Fruit fly (Drosophila melanogaster) whole organism, adult: ENCODE data around the gene TTLL1B.

Experiments used
- CG11617 ChIP-seq: fragments of 200-800 bp; sonication (Bioruptor generic); optimal IDR thresholded peaks from 2 replicates; lab custom pipeline; 2017; ENCODE audit warnings: mild to moderate bottlenecking, missing biosample characterization, missing genetic modification reagents, missing genetic modification characterization
- CG12768 ChIP-seq: fragments of 200-800 bp; sonication (Bioruptor generic); optimal IDR thresholded peaks from 2 replicates; lab custom pipeline; 2017; ENCODE audit warnings: missing biosample characterization, missing genetic modification characterization, mild to moderate bottlenecking, moderate library complexity, missing genetic modification reagents
- CG14711 ChIP-seq: fragments of 200-800 bp; sonication (Bioruptor generic); optimal IDR thresholded peaks from 2 replicates; lab custom pipeline; 2018; ENCODE audit warnings: missing biosample characterization, mild to moderate bottlenecking, missing genetic modification characterization, moderate library complexity
- CG1620 ChIP-seq: fragments of 200-800 bp; sonication (Bioruptor generic); optimal IDR thresholded peaks from 2 replicates; lab custom pipeline; 2016; ENCODE audit warnings: missing biosample characterization, missing genetic modification characterization
- CG33017 ChIP-seq: fragments of 200-800 bp; sonication (Bioruptor generic); optimal IDR thresholded peaks from 2 replicates; lab custom pipeline; 2018; ENCODE audit warnings: missing biosample characterization, mild to moderate bottlenecking, missing genetic modification characterization, moderate library complexity
- CG5204 ChIP-seq: fragments of 200-800 bp; sonication (Bioruptor generic); optimal IDR thresholded peaks from 2 replicates; lab custom pipeline; 2016; ENCODE audit warnings: missing biosample characterization, missing genetic modification characterization
- CG7045 ChIP-seq: fragments of 200-800 bp; sonication (Bioruptor generic); optimal IDR thresholded peaks from 2 replicates; lab custom pipeline; 2017; ENCODE audit warnings: missing biosample characterization, mild to moderate bottlenecking, missing genetic modification characterization
- CG7101 ChIP-seq: fragments of 200-800 bp; sonication (Bioruptor generic); optimal IDR thresholded peaks from 2 replicates; lab custom pipeline; 2018; ENCODE audit warnings: missing biosample characterization, mild to moderate bottlenecking, missing genetic modification characterization, moderate library complexity
- Clk ChIP-seq: fragments of 200-800 bp; sonication (Bioruptor generic); optimal IDR thresholded peaks from 2 replicates; lab custom pipeline; 2017; ENCODE audit warnings: missing biosample characterization, missing genetic modification characterization
- Crg-1 ChIP-seq: fragments of 200-800 bp; sonication (Bioruptor generic); optimal IDR thresholded peaks from 2 replicates; lab custom pipeline; 2016; ENCODE audit warnings: missing biosample characterization, missing genetic modification characterization
- Hr96 ChIP-seq: fragments of 200-800 bp; sonication (Bioruptor generic); optimal IDR thresholded peaks from 2 replicates; lab custom pipeline; 2016; ENCODE audit warnings: missing biosample characterization, missing genetic modification characterization
- Mnt ChIP-seq: fragments of 200-800 bp; sonication (Bioruptor generic); optimal IDR thresholded peaks from 2 replicates; lab custom pipeline; 2016; ENCODE audit warnings: missing biosample characterization, mild to moderate bottlenecking, missing genetic modification characterization
- bab1 ChIP-seq: fragments of 200-800 bp; sonication (Bioruptor generic); optimal IDR thresholded peaks from 3 replicates; lab custom pipeline; 2019; ENCODE audit warnings: missing biosample characterization, mild to moderate bottlenecking, missing genetic modification characterization, moderate library complexity
- cic ChIP-seq: fragments of 200-800 bp; sonication (Bioruptor generic); optimal IDR thresholded peaks from 2 replicates; lab custom pipeline; 2017; ENCODE audit warnings: missing biosample characterization, mild to moderate bottlenecking, missing genetic modification characterization, moderate library complexity
- cnc ChIP-seq, 2 experiments: fragments of >200 bp; optimal IDR thresholded peaks; 2 replicates each; lab custom pipeline; 2017
- kay ChIP-seq: fragments of 200-800 bp; sonication (Bioruptor generic); peaks from one replicate; lab custom pipeline; 2016; ENCODE audit warnings: missing biosample characterization, missing genetic modification characterization, borderline replicate concordance
- ovo ChIP-seq: fragments of 200-800 bp; sonication (Bioruptor generic); optimal IDR thresholded peaks from 2 replicates; lab custom pipeline; 2016; ENCODE audit warnings: missing biosample characterization, missing genetic modification characterization
- pad ChIP-seq: fragments of 200-800 bp; sonication (Bioruptor generic); optimal IDR thresholded peaks from 3 replicates; lab custom pipeline; 2017; ENCODE audit warnings: missing biosample characterization, missing genetic modification characterization, mild to moderate bottlenecking, moderate library complexity, missing genetic modification reagents
- tj ChIP-seq: fragments of 200-800 bp; sonication (Bioruptor generic); optimal IDR thresholded peaks from 3 replicates; lab custom pipeline; 2017; ENCODE audit warnings: missing biosample characterization, mild to moderate bottlenecking, missing genetic modification characterization, moderate library complexity
- toe ChIP-seq: fragments of 200-800 bp; sonication (Bioruptor generic); optimal IDR thresholded peaks from 2 replicates; lab custom pipeline; 2016; ENCODE audit warnings: missing biosample characterization, missing genetic modification characterization

The TTLL1B gene

dm6 chr3L:4620919-4621318 lies 27.2 kb upstream of the TTLL1B start, which contains the start of gene CG32246:
Gene CG32246, plus strand, starts transcription at chr3L:4621219.
- TF ChIP-seq ovo (GFP tag; lab: Kevin White, UChicago) (no peak), toe (GFP tag; lab: Kevin White, UChicago) (no peak), Hr96 (GFP tag; lab: Kevin White, UChicago) (no peak), CG7101 (tag; lab: Kevin White, UChicago) (no peak), CG5204 (GFP tag; lab: Kevin White, UChicago) (no peak), Mnt (GFP tag; lab: Kevin White, UChicago) (no peak), cnc (optimal IDR thresholded peaks at IDR 0.05; lab: Kevin White, UChicago) (no peak), Clk (GFP tag; lab: Kevin White, UChicago) (no peak)

- TF ChIP-seq toe (GFP tag; lab: Kevin White, UChicago), result no peak
- no peak for TF ChIP-seq kay (GFP tag; lab: Kevin White, UChicago)
- TF ChIP-seq Clk (GFP tag; lab: Kevin White, UChicago), result no peak
- no peak for TF ChIP-seq CG5204 (GFP tag; lab: Kevin White, UChicago)
- TF ChIP-seq CG33017 (tag; lab: Kevin White, UChicago), result no peak
- no peak for TF ChIP-seq CG14711 (tag; lab: Kevin White, UChicago)
- TF ChIP-seq Mnt (GFP tag; lab: Kevin White, UChicago), result no peak
- no peak for TF ChIP-seq cnc (optimal IDR thresholded peaks at IDR 0.05; lab: Kevin White, UChicago)
- no peak for TF ChIP-seq bab1
- TF ChIP-seq cic (GFP tag; lab: Kevin White, UChicago), result no peak
- TF ChIP-seq Crg-1 (GFP tag; lab: Kevin White, UChicago), result no peak
- TF ChIP-seq CG7045 (GFP tag; lab: Kevin White, UChicago), result no peak
- TF ChIP-seq Hr96 (GFP tag; lab: Kevin White, UChicago), result no peak
- TF ChIP-seq tj (GFP tag; lab: Kevin White, UChicago), result no peak
- no peak for TF ChIP-seq CG11617 (GFP tag; lab: Kevin White, UChicago)
- TF ChIP-seq CG7101 (tag; lab: Kevin White, UChicago), result no peak
- TF ChIP-seq CG12768 (GFP tag; lab: Kevin White, UChicago), result no peak
- TF ChIP-seq CG1620 (GFP tag; lab: Kevin White, UChicago), result no peak
- TF ChIP-seq pad (GFP tag; lab: Kevin White, UChicago), result no peak
- no peak for TF ChIP-seq ovo (GFP tag; lab: Kevin White, UChicago)
Observed at dm6 chr3L:4623035-4623580, 25.0 kb upstream of the TTLL1B start.

dm6 chr3L:4623870-4624269 lies 24.2 kb upstream of the TTLL1B start:
- TF ChIP-seq bab1, result peak; percentile 4
- no peak for TF ChIP-seq CG33017 (tag; lab: Kevin White, UChicago)

- TF ChIP-seq Clk (GFP tag; lab: Kevin White, UChicago), result peak; percentile 60
- peak; percentile 80 for TF ChIP-seq toe (GFP tag; lab: Kevin White, UChicago)
- TF ChIP-seq CG7045 (GFP tag; lab: Kevin White, UChicago), result peak; percentile 91
- TF ChIP-seq CG14711 (tag; lab: Kevin White, UChicago), result peak; percentile 71
- peak; percentile 68 for TF ChIP-seq CG33017 (tag; lab: Kevin White, UChicago)
- TF ChIP-seq cic (GFP tag; lab: Kevin White, UChicago), result no peak
- TF ChIP-seq CG5204 (GFP tag; lab: Kevin White, UChicago), result peak; percentile 89
- peak; percentile 75 for TF ChIP-seq ovo (GFP tag; lab: Kevin White, UChicago)
- TF ChIP-seq Crg-1 (GFP tag; lab: Kevin White, UChicago), result peak; percentile 32
- TF ChIP-seq pad (GFP tag; lab: Kevin White, UChicago), result peak; percentile 76
- TF ChIP-seq CG11617 (GFP tag; lab: Kevin White, UChicago), result peak; percentile 70
- peak; percentile 87 for TF ChIP-seq Hr96 (GFP tag; lab: Kevin White, UChicago)
- TF ChIP-seq CG1620 (GFP tag; lab: Kevin White, UChicago), result peak; percentile 65
- TF ChIP-seq CG12768 (GFP tag; lab: Kevin White, UChicago), result peak; percentile 85
- no peak for TF ChIP-seq cnc (optimal IDR thresholded peaks at IDR 0.05; lab: Kevin White, UChicago)
- TF ChIP-seq tj (GFP tag; lab: Kevin White, UChicago), result peak; percentile 39
- TF ChIP-seq kay (GFP tag; lab: Kevin White, UChicago), result no peak
- TF ChIP-seq Mnt (GFP tag; lab: Kevin White, UChicago), result peak; percentile 21
- peak; percentile 73 for TF ChIP-seq bab1
- TF ChIP-seq CG7101 (tag; lab: Kevin White, UChicago), result peak; percentile 54
Observed at dm6 chr3L:4624371-4625154, 23.5 kb upstream of the TTLL1B start.

dm6 chr3L:4625387-4626386 lies 22.4 kb upstream of the TTLL1B start, which contains the start of gene Src64B:
Gene Src64B, minus strand, starts transcription at chr3L:4626196.
- TF ChIP-seq pad (GFP tag; lab: Kevin White, UChicago) (peak; percentile 90), CG33017 (tag; lab: Kevin White, UChicago) (no peak), CG12768 (GFP tag; lab: Kevin White, UChicago) (no peak), CG5204 (GFP tag; lab: Kevin White, UChicago) (no peak), CG11617 (GFP tag; lab: Kevin White, UChicago) (peak; percentile 12), cnc (optimal IDR thresholded peaks at IDR 0.05; lab: Kevin White, UChicago) (no peak), cic (GFP tag; lab: Kevin White, UChicago) (peak; percentile 11), Mnt (GFP tag; lab: Kevin White, UChicago) (peak; percentile 57), CG7101 (tag; lab: Kevin White, UChicago) (peak; percentile 19), Crg-1 (GFP tag; lab: Kevin White, UChicago) (peak; percentile 41), Clk (GFP tag; lab: Kevin White, UChicago) (no peak), ovo (GFP tag; lab: Kevin White, UChicago) (peak; percentile 19), CG7045 (GFP tag; lab: Kevin White, UChicago) (peak; percentile 29), kay (GFP tag; lab: Kevin White, UChicago) (peak; percentile 58), bab1 (peak; percentile 66), tj (GFP tag; lab: Kevin White, UChicago) (peak; percentile 62), CG1620 (GFP tag; lab: Kevin White, UChicago) (peak; percentile 36), Hr96 (GFP tag; lab: Kevin White, UChicago) (no peak), CG14711 (tag; lab: Kevin White, UChicago) (no peak), toe (GFP tag; lab: Kevin White, UChicago) (no peak)
